Worm (Caenorhabditis elegans): ENCODE data around the gene ing-3.

ing-3 gene

DNA sequence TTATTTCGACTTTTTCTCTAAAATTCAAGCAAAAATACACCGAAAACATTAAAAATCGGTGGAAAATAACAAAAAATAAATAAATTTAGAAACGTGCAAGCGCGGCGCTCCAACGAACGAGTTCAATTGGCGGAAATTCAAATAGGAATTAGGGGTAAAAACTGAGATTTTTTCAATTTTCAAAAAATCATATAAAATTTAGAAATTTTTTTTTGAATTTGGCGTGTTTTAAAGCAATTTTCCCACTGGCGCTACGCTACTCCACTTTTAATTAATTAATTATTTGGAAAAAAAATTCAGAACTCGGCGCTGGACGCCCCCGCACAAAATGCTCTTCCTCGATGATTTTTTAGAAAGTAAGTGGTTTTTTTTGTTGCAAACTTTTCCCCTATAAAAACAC is at the start of gene ing-3:
Gene ing-3, plus strand, starts transcription at position 301 of the 400 bp plus-strand sequence.
- TF ChIP-seq fkh-10 (GFP tag; optimal IDR thresholded peaks at IDR 0.05) = no peak
- TF ChIP-seq egl-5 (tag; optimal IDR thresholded peaks at IDR 0.05) = no peak
- TF ChIP-seq sea-2 (GFP tag; optimal IDR thresholded peaks at IDR 0.05) = no peak
- TF ChIP-seq unc-62 (GFP tag; optimal IDR thresholded peaks at IDR 0.05) = no peak
- TF ChIP-seq nhr-67 (tag; optimal IDR thresholded peaks at IDR 0.05) = no peak
- no peak for TF ChIP-seq ZK546.5 (tag; optimal IDR thresholded peaks at IDR 0.05)
- TF ChIP-seq ztf-4 (tag; optimal IDR thresholded peaks at IDR 0.05) = no peak
- TF ChIP-seq nhr-237 (tag; optimal IDR thresholded peaks at IDR 0.05) = no peak
- TF ChIP-seq ceh-28 (tag; optimal IDR thresholded peaks at IDR 0.05) = no peak
- no peak for TF ChIP-seq mdl-1 (tag; optimal IDR thresholded peaks at IDR 0.05)
- TF ChIP-seq elt-1 (tag; optimal IDR thresholded peaks at IDR 0.05) = no peak
- no peak for TF ChIP-seq pqm-1 (tag; optimal IDR thresholded peaks at IDR 0.05)
- TF ChIP-seq lsy-12 (tag; optimal IDR thresholded peaks at IDR 0.05) = no peak
- no peak for TF ChIP-seq nhr-25 (tag; optimal IDR thresholded peaks at IDR 0.05)
- no peak for TF ChIP-seq lin-15B (tag; optimal IDR thresholded peaks at IDR 0.05)

DNA sequence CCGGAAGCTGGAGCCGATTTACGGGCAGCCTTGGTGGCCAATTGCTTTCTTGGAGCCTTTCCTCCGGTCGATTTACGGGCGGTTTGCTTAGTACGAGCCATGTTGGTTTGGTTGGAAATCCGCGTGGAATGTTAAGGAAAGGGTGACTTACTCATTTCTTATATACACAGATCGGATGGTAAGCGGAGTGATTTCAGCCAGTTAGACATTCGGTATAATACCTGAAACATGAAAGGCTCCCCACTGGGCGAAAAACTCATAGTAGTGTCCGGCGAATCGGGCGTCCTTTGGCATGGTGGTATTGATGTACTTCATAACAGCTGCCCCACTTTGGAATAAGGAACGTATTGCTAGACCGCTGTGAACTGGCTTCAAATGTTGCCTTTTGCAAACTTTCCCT is 47.2 kb upstream of the ing-3 start, which contains the start of gene his-42:
Gene his-42, minus strand, starts transcription at position 101 of the 400 bp plus-strand sequence.
- TF ChIP-seq eor-1 (tag; optimal IDR thresholded peaks at IDR 0.05) (no peak), nhr-77 (tag; optimal IDR thresholded peaks at IDR 0.05) (no peak), daf-12 (tag; optimal IDR thresholded peaks at IDR 0.05) (no peak), pha-4 (tag; optimal IDR thresholded peaks at IDR 0.05) (no peak), zag-1 (tag; optimal IDR thresholded peaks at IDR 0.05) (no peak), egl-5 (tag; optimal IDR thresholded peaks at IDR 0.05) (no peak), ceh-9 (tag; optimal IDR thresholded peaks at IDR 0.05) (no peak), elt-3 (tag; optimal IDR thresholded peaks at IDR 0.05) (no peak), skn-1 (tag; optimal IDR thresholded peaks at IDR 0.05) (no peak), tbx-2 (tag; optimal IDR thresholded peaks at IDR 0.05) (no peak), unc-62 (GFP tag; optimal IDR thresholded peaks at IDR 0.05) (no peak), nhr-28 (tag; optimal IDR thresholded peaks at IDR 0.05) (no peak), ceh-28 (tag; optimal IDR thresholded peaks at IDR 0.05) (no peak), ceh-82 (tag; optimal IDR thresholded peaks at IDR 0.05) (no peak), nhr-12 (tag; optimal IDR thresholded peaks at IDR 0.05) (no peak), aly-2 (tag; optimal IDR thresholded peaks at IDR 0.05) (no peak)

DNA sequence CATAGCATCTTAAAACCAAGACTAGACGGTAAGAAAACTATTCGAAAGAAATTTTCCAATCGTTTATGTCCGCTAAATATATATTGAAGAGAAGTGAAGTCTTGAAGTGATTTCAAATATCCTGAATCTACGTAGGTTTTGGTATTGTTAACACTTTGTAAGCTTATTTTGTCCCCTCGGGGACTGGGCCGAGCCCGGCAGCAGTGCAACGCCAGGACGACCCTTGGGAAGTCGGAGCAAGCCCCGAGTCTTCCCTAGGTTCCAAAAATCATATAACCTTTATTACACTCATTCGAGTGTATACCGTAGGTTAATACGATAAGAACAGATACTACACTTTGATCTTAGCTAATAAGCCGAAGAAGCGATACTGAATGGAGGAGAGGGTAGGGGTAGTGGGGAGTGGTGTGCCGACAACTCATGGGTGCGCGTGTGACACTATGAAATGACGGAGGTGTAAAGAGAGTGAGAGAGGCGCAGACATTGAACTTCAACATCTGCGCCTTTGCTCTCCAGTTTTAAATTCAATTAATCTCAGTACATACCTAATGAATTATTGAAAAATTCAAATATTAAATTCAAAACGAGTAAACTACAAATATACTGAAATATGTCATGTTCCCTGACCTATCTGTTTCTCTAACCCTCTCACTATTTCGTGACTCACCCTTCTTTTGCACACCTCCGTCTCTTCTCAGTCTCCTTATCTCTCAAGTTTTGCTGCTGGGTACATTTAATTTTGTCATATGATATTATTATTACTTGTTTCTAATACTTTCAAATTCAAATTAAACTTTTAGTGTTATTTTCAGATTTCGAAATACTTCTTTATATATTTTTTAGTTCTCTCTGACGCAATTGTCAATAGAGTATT is 46.5 kb upstream of the ing-3 start:
- TF ChIP-seq pqm-1 (tag; optimal IDR thresholded peaks at IDR 0.05) (peak; percentile 30), snpc-4 (tag; optimal IDR thresholded peaks at IDR 0.05) (peak; percentile 91), fos-1 (tag; optimal IDR thresholded peaks at IDR 0.05) (peak; percentile 35), elt-3 (tag; optimal IDR thresholded peaks at IDR 0.05) (peak in 1 of 3 experiments; percentile 36), nhr-43 (tag; optimal IDR thresholded peaks at IDR 0.05; ENCODE audit: poor library complexity, severe bottlenecking) (peak; percentile 54), aly-2 (tag; optimal IDR thresholded peaks at IDR 0.05) (peak; percentile 33), tbx-2 (tag; optimal IDR thresholded peaks at IDR 0.05) (peak; percentile 5), hmg-11 (tag; optimal IDR thresholded peaks at IDR 0.05) (peak; percentile 50), nhr-23 (tag; optimal IDR thresholded peaks at IDR 0.05) (peak; percentile 20), nfya-1 (tag; optimal IDR thresholded peaks at IDR 0.05; ENCODE audit: insufficient read depth) (peak; percentile 30), pha-4 (tag; optimal IDR thresholded peaks at IDR 0.05) (peak; percentile 89), ama-1 (optimal IDR thresholded peaks at IDR 0.05) (peak; percentile 79), nhr-25 (tag; optimal IDR thresholded peaks at IDR 0.05) (peak; percentile 66), ceh-28 (tag; optimal IDR thresholded peaks at IDR 0.05) (peak; percentile 26), R02D3.7 (tag; optimal IDR thresholded peaks at IDR 0.05) (peak; percentile 45), elt-2 (tag; optimal IDR thresholded peaks at IDR 0.05) (peak; percentile 54), jun-1 (tag; optimal IDR thresholded peaks at IDR 0.05) (peak; percentile 43), nhr-77 (tag; optimal IDR thresholded peaks at IDR 0.05) (peak; percentile 90)

Measured in whole organism, L3 larva.